Fruit fly (Drosophila melanogaster): ENCODE measurements around the gene Cph.

The Cph gene

dm6 chrX:7285995-7286985, 148.8 kb downstream of the Cph start, which contains the start of gene CG2059 (continued):
- TF ChIP-seq CG4854 (GFP tag; optimal IDR thresholded peaks at IDR 0.05): peak; percentile 37
- TF ChIP-seq grn (GFP tag; optimal IDR thresholded peaks at IDR 0.05): peak; percentile 1
- TF ChIP-seq chn (GFP tag; optimal IDR thresholded peaks at IDR 0.05): peak; percentile 54
- no peak for TF ChIP-seq CG17359 (tag; optimal IDR thresholded peaks at IDR 0.05)
- TF ChIP-seq CG12391 (tag; optimal IDR thresholded peaks at IDR 0.05): peak; percentile 52
- no peak for TF ChIP-seq Camta (GFP tag; optimal IDR thresholded peaks at IDR 0.05)
- TF ChIP-seq NFAT (GFP tag; IDR thresholded peaks at IDR 0.05): peak; percentile 74
- peak; percentile 96 for TF ChIP-seq Ets97D (GFP tag; optimal IDR thresholded peaks at IDR 0.05)
- 0 out of 3 replicates have a peak, but pooled peaks have one; percentile 36 for TF ChIP-seq croc (GFP tag; conservative IDR thresholded peaks at IDR 0.05)
- peak; percentile 45; the same call in 1 of the 2 replicates for TF ChIP-seq Rx (GFP tag; IDR thresholded peaks at IDR 0.05)
- TF ChIP-seq ash1 (GFP tag; optimal IDR thresholded peaks at IDR 0.05): peak; percentile 23
- TF ChIP-seq az2 (GFP tag; optimal IDR thresholded peaks at IDR 0.05): no peak
- peak; percentile 53 for TF ChIP-seq maf-S (GFP tag; optimal IDR thresholded peaks at IDR 0.05)
- peak; percentile 49 for TF ChIP-seq Jarid2 (GFP tag; optimal IDR thresholded peaks at IDR 0.05)
- TF ChIP-seq CG4617 (GFP tag; optimal IDR thresholded peaks at IDR 0.05; ENCODE audit: borderline replicate concordance): peak; percentile 47
- TF ChIP-seq CG17385 (GFP tag; optimal IDR thresholded peaks at IDR 0.05): no peak
- TF ChIP-seq da (GFP tag; optimal IDR thresholded peaks at IDR 0.05): peak; percentile 44
- TF ChIP-seq scrt (GFP tag; optimal IDR thresholded peaks at IDR 0.05): peak; percentile 14
- no peak for TF ChIP-seq hb (GFP tag; IDR thresholded peaks at IDR 0.05; ENCODE audit: partially characterized antibody)
- 0 out of 2 replicates have a peak, but pooled peaks have one; percentile 11 for TF ChIP-seq CG14667 (GFP tag; IDR thresholded peaks at IDR 0.05)
- peak; percentile 20 for TF ChIP-seq Dek (tag; optimal IDR thresholded peaks at IDR 0.05)
- TF ChIP-seq Atf3 (GFP tag; optimal IDR thresholded peaks at IDR 0.05): peak; percentile 59
- peak; percentile 69 for TF ChIP-seq jumu (GFP tag; optimal IDR thresholded peaks at IDR 0.05)
- peak; percentile 66 for TF ChIP-seq sd (tag; optimal IDR thresholded peaks at IDR 0.05)
- TF ChIP-seq D19B (GFP tag; optimal IDR thresholded peaks at IDR 0.05): peak; percentile 0
- TF ChIP-seq CG11504 (tag; optimal IDR thresholded peaks at IDR 0.05): peak; percentile 61
- peak; percentile 75 for TF ChIP-seq slbo (GFP tag; IDR thresholded peaks at IDR 0.05)
- TF ChIP-seq Atf-2 (GFP tag; optimal IDR thresholded peaks at IDR 0.05): peak; percentile 20
- TF ChIP-seq Deaf1 (tag; optimal IDR thresholded peaks at IDR 0.05): no peak
- no peak for TF ChIP-seq gsb (GFP tag; IDR thresholded peaks at IDR 0.05)
- TF ChIP-seq Doc2 (GFP tag; IDR thresholded peaks at IDR 0.05): no peak
- peak; percentile 50 for TF ChIP-seq nmo (GFP tag; optimal IDR thresholded peaks at IDR 0.05)
- peak; percentile 22 for TF ChIP-seq Sry-β (GFP tag; optimal IDR thresholded peaks at IDR 0.05)
- TF ChIP-seq ERR (GFP tag; optimal IDR thresholded peaks at IDR 0.05): no peak
- no peak for TF ChIP-seq unc-4 (GFP tag; IDR thresholded peaks at IDR 0.05; ENCODE audit: partially characterized antibody)
- peak; percentile 56; the same call in 3 of the 4 replicates for TF ChIP-seq Gug (GFP tag; IDR thresholded peaks at IDR 0.05)
- TF ChIP-seq CG3838 (GFP tag; optimal IDR thresholded peaks at IDR 0.05): no peak
- peak; percentile 66; the same call in 1 of the 3 replicates for TF ChIP-seq CG2199 (GFP tag; IDR thresholded peaks at IDR 0.05)
- peak; percentile 17 for TF ChIP-seq Nf-YC (tag; optimal IDR thresholded peaks at IDR 0.05)
- TF ChIP-seq jigr1 (GFP tag; IDR thresholded peaks at IDR 0.05): no peak
- peak; percentile 51 for TF ChIP-seq MTF-1 (GFP tag; optimal IDR thresholded peaks at IDR 0.05; ENCODE audit: borderline replicate concordance)
- TF ChIP-seq CG11723 (GFP tag; optimal IDR thresholded peaks at IDR 0.05): peak; percentile 5
- peak; percentile 3 for TF ChIP-seq Side (GFP tag; optimal IDR thresholded peaks at IDR 0.05)
- TF ChIP-seq CG32532 (GFP tag; IDR thresholded peaks at IDR 0.05): peak; percentile 52; the same call in 1 of the 2 replicates
- TF ChIP-seq CG11560 (tag; IDR thresholded peaks at IDR 0.05): peak; percentile 65; the same call in 2 of the 3 replicates
- 0 out of 2 replicates have a peak, but pooled peaks have one; percentile 23 for TF ChIP-seq CG8765 (GFP tag; IDR thresholded peaks at IDR 0.05)
- TF ChIP-seq CG33557 (GFP tag; optimal IDR thresholded peaks at IDR 0.05): no peak
- 0 out of 3 replicates have a peak, but pooled peaks have one; percentile 42 for TF ChIP-seq otp (GFP tag; IDR thresholded peaks at IDR 0.05)
